Fruit fly (Drosophila melanogaster): ENCODE data around the gene CG15601.

The CG15601 gene

dm6 chrX:15671026-15671563 is 39.4 kb upstream of the CG15601 start, which contains the start of gene CG15646 (continued):
- TF ChIP-seq lilli (GFP tag; optimal IDR thresholded peaks at IDR 0.05) (peak; percentile 29), CG8478 (optimal IDR thresholded peaks at IDR 0.05) (no peak), Asciz (GFP tag; optimal IDR thresholded peaks at IDR 0.05) (peak; percentile 43), cato (GFP tag; optimal IDR thresholded peaks at IDR 0.05; ENCODE audit: borderline replicate concordance) (peak; percentile 43), phol (tag; optimal IDR thresholded peaks at IDR 0.05) (peak; percentile 87), CG12104 (GFP tag; optimal IDR thresholded peaks at IDR 0.05) (peak; percentile 47), CG10959 (GFP tag; IDR thresholded peaks at IDR 0.05) (peak; percentile 74), CG43689 (GFP tag; IDR thresholded peaks at IDR 0.05) (no peak), eve (GFP tag; optimal IDR thresholded peaks at IDR 0.05) (peak in 1 of 2 experiments; percentile 61), D19B (GFP tag; optimal IDR thresholded peaks at IDR 0.05) (no peak), pros (GFP tag; optimal IDR thresholded peaks at IDR 0.05) (peak; percentile 61), CG7839 (tag; optimal IDR thresholded peaks at IDR 0.05) (peak; percentile 85), Oli (tag; optimal IDR thresholded peaks at IDR 0.05) (peak; percentile 72), CG31441 (GFP tag; IDR thresholded peaks at IDR 0.05) (peak; percentile 84), CG10565 (GFP tag; optimal IDR thresholded peaks at IDR 0.05) (no peak), HLH4C (GFP tag; IDR thresholded peaks at IDR 0.05; ENCODE audit: partially characterized antibody) (no peak), esg (GFP tag; conservative IDR thresholded peaks at IDR 0.05) (0 out of 2 replicates have a peak, but pooled peaks have one; percentile 5), NC2β (GFP tag; optimal IDR thresholded peaks at IDR 0.05) (no peak), tap (tag; optimal IDR thresholded peaks at IDR 0.05) (peak; percentile 65), Vsx1 (GFP tag; optimal IDR thresholded peaks at IDR 0.05) (peak; percentile 35), nmo (GFP tag; optimal IDR thresholded peaks at IDR 0.05) (peak; percentile 92), CG12659 (GFP tag; optimal IDR thresholded peaks at IDR 0.05) (peak; percentile 38), CG6854 (GFP tag; optimal IDR thresholded peaks at IDR 0.05) (no peak), seq (GFP tag; IDR thresholded peaks at IDR 0.05) (no peak), prd (optimal IDR thresholded peaks at IDR 0.05) (no peak), prd (GFP tag; IDR thresholded peaks at IDR 0.05) (peak; percentile 85), nerfin-1 (tag; optimal IDR thresholded peaks at IDR 0.05) (peak; percentile 98), ranshi (GFP tag; IDR thresholded peaks at IDR 0.05) (peak; percentile 32; the same call in 1 of the 2 replicates), bbx (GFP tag; IDR thresholded peaks at IDR 0.05; ENCODE audit: partially characterized antibody) (peak; percentile 71), CG10209 (GFP tag; optimal IDR thresholded peaks at IDR 0.05) (peak; percentile 72), sr (GFP tag; IDR thresholded peaks at IDR 0.05) (no peak), scrt (GFP tag; optimal IDR thresholded peaks at IDR 0.05) (peak; percentile 19), Hsf (GFP tag; optimal IDR thresholded peaks at IDR 0.05) (peak; percentile 27), zen2 (GFP tag; IDR thresholded peaks at IDR 0.05; ENCODE audit: partially characterized antibody) (no peak), Xbp1 (GFP tag; optimal IDR thresholded peaks at IDR 0.05) (peak; percentile 48), Opbp (GFP tag; IDR thresholded peaks at IDR 0.05; ENCODE audit: partially characterized antibody) (peak; percentile 67; the same call in 2 of the 3 replicates), dysf (GFP tag; IDR thresholded peaks at IDR 0.05) (peak; percentile 63; the same call in 2 of the 3 replicates), psq (GFP tag; optimal IDR thresholded peaks at IDR 0.05) (no peak), CG32772 (GFP tag; IDR thresholded peaks at IDR 0.05) (0 out of 2 replicates have a peak, but pooled peaks have one; percentile 50), CG8281 (tag; optimal IDR thresholded peaks at IDR 0.05) (peak; percentile 21), grn (GFP tag; optimal IDR thresholded peaks at IDR 0.05) (no peak), Doc2 (GFP tag; IDR thresholded peaks at IDR 0.05) (no peak), Aef1 (GFP tag; IDR thresholded peaks at IDR 0.05) (no peak), CG10366 (GFP tag; IDR thresholded peaks at IDR 0.05) (no peak), Sin3A (optimal IDR thresholded peaks at IDR 0.05) (no peak), insv (GFP tag; optimal IDR thresholded peaks at IDR 0.05) (no peak), Fer3 (tag; optimal IDR thresholded peaks at IDR 0.05) (peak; percentile 42), CoRest (tag; optimal IDR thresholded peaks at IDR 0.05) (peak; percentile 85), gt (GFP tag; IDR thresholded peaks at IDR 0.05) (0 out of 2 replicates have a peak, but pooled peaks have one; percentile 5), CG12942 (GFP tag; optimal IDR thresholded peaks at IDR 0.05) (no peak), CG9727 (GFP tag; optimal IDR thresholded peaks at IDR 0.05) (peak; percentile 92)

Measured in whole organism, embryonic.